Worm (Caenorhabditis elegans): ENCODE results near the gene F59A6.4.

Gene F59A6.4

DNA sequence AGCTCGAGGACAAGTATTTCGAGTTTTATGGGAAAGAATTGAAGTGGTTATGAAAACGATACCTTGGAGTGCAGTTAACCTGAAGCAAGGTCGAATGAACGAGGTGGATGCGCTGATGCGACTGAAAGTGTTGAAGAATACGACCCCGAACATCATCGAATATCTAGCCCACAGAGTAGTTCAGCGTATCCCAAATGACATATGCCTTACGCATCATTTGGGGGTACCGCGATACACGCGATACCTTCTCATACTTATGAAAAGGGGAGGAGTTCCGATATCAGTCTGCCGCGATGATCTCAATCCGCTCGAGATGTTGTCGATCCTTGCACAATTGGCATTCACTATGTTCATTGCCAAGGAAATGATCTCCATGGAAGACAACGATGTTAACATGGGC is 15.1 kb upstream of the F59A6.4 start, which contains the start of gene T27F7.12:
TSS of gene T27F7.12 (plus strand) at position 301 of the 400 bp plus-strand sequence.
- TF ChIP-seq W03F9.2 (tag; optimal IDR thresholded peaks at IDR 0.05), result no peak

DNA sequence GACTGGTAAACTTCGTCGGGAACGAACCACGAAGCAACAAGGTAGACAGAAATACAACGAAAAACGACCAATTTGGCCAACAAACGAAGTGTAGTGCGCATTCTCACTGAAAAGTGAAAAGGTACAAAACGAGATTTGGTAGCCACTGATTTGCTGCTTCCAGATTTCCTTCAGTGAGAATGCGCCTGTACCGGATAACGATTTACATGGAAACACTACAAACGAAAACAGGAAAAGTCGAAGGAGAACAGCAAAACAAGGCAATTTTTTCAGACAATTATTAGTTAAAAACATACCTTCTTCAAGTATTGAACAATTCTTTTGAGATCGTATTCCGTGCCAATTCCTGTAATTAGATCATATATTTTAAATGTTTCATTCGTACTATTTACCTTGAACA is 11.9 kb upstream of the F59A6.4 start, which contains the start of gene pigb-1:
TSS of gene pigb-1 (minus strand) at position 101 of the 400 bp plus-strand sequence.
- no peak for TF ChIP-seq W03F9.2 (tag; optimal IDR thresholded peaks at IDR 0.05)
- TF ChIP-seq him-1 (tag; optimal IDR thresholded peaks at IDR 0.05), result no peak
- TF ChIP-seq dao-5 (tag; optimal IDR thresholded peaks at IDR 0.05), result no peak

DNA sequence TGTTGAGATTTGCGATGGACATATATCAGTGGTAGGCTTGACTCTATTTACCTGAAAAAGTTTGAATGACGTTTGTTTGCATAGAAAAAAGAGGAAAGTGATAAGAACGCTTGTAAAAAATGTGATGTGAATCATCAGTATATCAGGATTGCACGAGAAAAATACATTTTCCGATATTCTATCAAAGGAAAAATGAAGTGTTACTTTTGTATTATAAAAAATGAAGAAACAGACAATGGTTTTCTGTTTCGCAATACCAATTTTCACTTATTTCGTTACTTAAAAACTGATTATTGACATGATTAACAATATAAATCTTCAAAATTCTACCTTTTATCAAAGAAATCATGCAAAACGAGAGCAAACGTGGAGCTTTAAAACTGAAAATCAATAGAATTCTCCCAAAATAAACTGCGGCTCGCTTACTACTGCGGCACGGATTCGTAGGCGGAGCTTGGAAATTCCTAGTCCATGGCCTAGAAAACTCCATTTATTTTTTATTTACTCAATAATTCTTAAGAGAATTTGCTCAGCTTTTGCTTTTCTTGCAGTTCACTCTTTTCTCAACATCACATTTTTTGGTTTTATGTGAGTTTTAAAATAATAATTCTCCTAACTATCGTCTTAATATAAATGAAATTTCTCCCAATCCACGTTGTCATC is 11.2 kb upstream of the F59A6.4 start, which contains the start of the genes eif-1 and vps-24:
TSS of gene eif-1 (minus strand) at position 51 of the 663 bp plus-strand sequence.
TSS of gene vps-24 (plus strand) at position 469 of the 663 bp plus-strand sequence.
- no peak for TF ChIP-seq dao-5 (tag; optimal IDR thresholded peaks at IDR 0.05)
- TF ChIP-seq W03F9.2 (tag; optimal IDR thresholded peaks at IDR 0.05), result peak; percentile 33

DNA sequence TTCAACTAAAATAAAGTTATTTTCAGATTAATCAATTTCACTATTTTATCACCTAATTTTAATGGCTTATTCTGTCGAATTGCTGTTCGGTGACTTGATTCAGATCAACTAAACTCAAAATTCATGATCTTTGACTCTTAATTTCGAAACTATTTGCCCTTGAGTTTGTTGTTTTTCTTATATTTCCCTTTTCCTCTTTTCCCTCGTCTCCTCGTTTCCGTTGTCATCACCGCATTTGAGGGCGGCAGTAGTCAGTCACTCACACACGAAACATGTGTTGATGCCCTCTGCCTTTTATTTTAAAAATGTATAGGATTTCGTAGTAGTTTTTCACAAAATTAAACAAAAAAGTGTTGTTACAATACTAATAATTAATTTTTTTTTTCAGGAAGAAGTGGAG is 9.9 kb upstream of the F59A6.4 start, which contains the start of gene rnh-1.0:
TSS of gene rnh-1.0 (plus strand) at position 389 of the 400 bp plus-strand sequence.
- TF ChIP-seq W03F9.2 (tag; optimal IDR thresholded peaks at IDR 0.05) (no peak), dao-5 (tag; optimal IDR thresholded peaks at IDR 0.05) (no peak), him-1 (tag; optimal IDR thresholded peaks at IDR 0.05) (no peak)

DNA sequence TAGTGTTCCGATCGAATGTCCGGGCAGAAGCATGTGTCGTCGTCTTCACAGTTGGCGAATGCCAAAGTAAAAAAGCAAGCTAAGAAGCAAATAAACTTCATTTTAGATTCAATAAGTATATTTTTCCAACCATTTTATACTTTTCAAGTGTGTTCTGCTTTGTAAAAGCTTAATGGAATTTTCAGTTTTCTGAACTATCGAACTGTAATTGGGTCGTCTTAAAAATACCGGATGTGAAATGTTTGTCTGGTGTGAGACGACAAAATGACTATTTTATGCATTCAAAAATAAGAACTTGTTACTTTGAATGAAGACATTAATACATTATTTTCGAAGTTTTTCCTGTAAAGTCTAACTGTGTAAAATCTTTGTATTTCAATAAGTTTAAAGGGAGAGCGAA is 6.2 kb upstream of the F59A6.4 start, which contains the start of gene F59A6.11:
TSS of gene F59A6.11 (minus strand) at position 101 of the 400 bp plus-strand sequence.
- TF ChIP-seq him-1 (tag; optimal IDR thresholded peaks at IDR 0.05), result no peak
- no peak for TF ChIP-seq dao-5 (tag; optimal IDR thresholded peaks at IDR 0.05)
- TF ChIP-seq W03F9.2 (tag; optimal IDR thresholded peaks at IDR 0.05), result no peak

DNA sequence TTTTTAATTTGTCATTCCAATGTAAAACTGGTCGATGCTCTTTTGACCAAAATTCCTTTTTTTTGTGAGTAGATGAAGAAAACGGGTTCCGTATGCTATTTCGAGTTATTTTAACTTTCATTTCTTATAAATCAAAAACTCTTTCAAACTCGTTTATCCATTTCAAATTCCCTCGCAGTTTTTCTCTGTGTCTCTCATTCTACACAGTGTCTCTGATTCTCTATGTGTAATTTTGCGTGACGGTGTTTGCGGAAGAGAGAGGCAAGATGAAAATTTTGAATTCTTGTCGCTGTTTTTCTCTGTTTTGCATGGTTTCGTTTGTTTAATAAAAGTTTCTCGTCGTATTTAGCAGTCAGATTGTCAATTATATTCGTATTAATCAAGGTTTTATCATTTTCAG is 5.8 kb upstream of the F59A6.4 start, which contains the start of gene citk-2:
TSS of gene citk-2 (plus strand) at position 399 of the 400 bp plus-strand sequence.
- TF ChIP-seq W03F9.2 (tag; optimal IDR thresholded peaks at IDR 0.05) (no peak), him-1 (tag; optimal IDR thresholded peaks at IDR 0.05) (no peak), dao-5 (tag; optimal IDR thresholded peaks at IDR 0.05) (no peak)

DNA sequence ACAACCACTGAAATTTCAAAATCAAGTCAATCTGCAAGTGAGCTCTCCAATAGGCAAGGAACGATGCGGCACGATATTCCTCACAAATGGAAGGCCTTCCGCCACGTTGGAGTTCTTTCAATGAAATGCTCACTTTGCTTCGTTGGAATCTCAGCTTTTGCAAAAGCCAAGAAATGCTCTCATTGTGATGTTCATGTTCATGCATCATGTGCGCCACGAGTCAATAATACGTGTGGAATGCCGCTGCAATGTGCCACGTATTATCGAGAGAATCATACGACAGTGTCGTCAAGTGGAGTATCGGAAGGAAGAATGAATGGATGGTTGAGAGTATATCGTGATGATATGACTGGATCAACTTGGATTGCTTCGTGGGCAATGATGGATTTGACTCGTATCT is 3.0 kb upstream of the F59A6.4 start:
- TF ChIP-seq dao-5 (tag; optimal IDR thresholded peaks at IDR 0.05) (no peak), W03F9.2 (tag; optimal IDR thresholded peaks at IDR 0.05) (no peak), him-1 (tag; optimal IDR thresholded peaks at IDR 0.05) (no peak)

DNA sequence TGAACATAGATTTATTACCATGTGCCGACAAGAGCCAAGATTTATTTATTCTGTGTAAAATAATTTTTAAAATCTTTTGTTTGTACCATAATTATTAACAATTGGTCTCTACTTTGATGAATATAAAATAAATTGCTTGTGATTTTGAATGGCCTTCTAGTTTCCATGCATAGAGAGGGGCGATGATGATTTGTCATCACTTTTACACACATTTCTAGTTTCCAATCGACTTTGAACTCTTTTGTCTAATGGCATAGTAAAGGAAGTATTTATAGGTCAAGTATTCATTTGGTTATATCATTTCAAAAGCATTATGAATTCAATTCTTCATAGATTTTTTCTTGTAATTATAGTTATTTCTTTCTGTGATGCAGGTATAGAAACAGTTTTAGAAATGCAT is 1.2 kb upstream of the F59A6.4 start, which contains the start of gene F59A6.10:
TSS of gene F59A6.10 (plus strand) at position 301 of the 400 bp plus-strand sequence.
- no peak for TF ChIP-seq dao-5 (tag; optimal IDR thresholded peaks at IDR 0.05)
- no peak for TF ChIP-seq W03F9.2 (tag; optimal IDR thresholded peaks at IDR 0.05)
- no peak for TF ChIP-seq him-1 (tag; optimal IDR thresholded peaks at IDR 0.05)

DNA sequence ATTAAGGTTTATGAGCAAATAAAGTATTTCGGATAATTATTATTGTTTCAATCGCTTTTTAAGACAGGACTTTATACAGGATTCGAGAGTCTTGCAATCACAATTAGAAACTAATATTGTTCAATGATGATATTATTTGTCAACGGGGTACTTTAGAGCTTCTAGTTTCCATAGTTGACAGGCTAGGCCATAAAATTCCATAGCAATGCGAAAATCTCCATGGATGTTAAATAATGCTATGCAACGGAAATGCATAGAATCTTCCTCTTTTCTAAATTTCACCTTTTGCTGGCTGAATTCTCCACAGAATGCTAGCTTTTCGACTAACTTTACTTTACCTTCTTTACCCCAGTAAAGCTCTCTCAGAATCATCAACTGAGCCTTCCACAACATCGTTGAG is 3.2 kb downstream of the F59A6.4 start, which contains the start of gene F59A6.3:
TSS of gene F59A6.3 (plus strand) at position 301 of the 400 bp plus-strand sequence.
- no peak for TF ChIP-seq dao-5 (tag; optimal IDR thresholded peaks at IDR 0.05)
- no peak for TF ChIP-seq W03F9.2 (tag; optimal IDR thresholded peaks at IDR 0.05)
- TF ChIP-seq him-1 (tag; optimal IDR thresholded peaks at IDR 0.05), result no peak

DNA sequence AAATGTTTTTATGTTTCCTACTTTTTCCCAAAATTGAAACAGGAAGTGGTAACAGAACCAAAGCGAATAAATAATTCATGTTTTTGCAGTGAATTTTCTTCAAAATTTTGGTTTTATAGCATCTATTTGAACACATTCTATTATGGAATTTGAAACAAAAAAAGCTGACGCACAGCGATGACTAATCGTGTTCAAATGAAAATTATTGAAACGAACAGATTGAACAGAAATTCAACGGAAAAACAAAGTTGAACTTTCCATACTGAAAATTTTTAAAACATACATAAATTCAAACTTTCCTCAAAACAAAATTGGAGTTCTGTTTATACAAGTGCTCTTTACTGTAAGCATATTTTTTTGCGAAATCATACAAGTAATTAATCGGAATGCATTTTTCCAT is 7.1 kb downstream of the F59A6.4 start, which contains the start of gene F59A6.12:
TSS of gene F59A6.12 (minus strand) at position 101 of the 400 bp plus-strand sequence.
- no peak for TF ChIP-seq W03F9.2 (tag; optimal IDR thresholded peaks at IDR 0.05)
- TF ChIP-seq dao-5 (tag; optimal IDR thresholded peaks at IDR 0.05), result no peak
- no peak for TF ChIP-seq him-1 (tag; optimal IDR thresholded peaks at IDR 0.05)

DNA sequence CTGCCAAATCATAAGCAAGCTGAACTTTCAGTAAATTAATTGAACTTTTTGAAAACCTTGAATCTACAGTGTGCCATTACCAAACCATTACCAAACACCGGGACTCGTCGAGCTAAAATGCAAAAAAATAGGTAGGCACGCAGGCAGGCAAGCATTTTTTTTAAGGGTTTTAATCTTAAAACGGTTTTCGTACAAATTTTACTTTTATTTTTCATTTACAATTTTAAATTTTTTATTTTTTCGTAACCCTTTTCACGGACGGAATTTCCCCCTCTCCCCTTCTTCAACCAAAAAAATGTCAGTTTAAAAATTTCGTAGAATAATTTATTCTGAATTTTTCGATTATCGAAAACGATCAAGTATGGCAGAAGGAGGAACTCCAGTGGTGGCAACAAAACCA is 9.5 kb downstream of the F59A6.4 start, which contains the start of gene F59A6.2:
TSS of gene F59A6.2 (plus strand) at position 301 of the 400 bp plus-strand sequence.
- TF ChIP-seq W03F9.2 (tag; optimal IDR thresholded peaks at IDR 0.05), result no peak
- TF ChIP-seq dao-5 (tag; optimal IDR thresholded peaks at IDR 0.05), result no peak
- no peak for TF ChIP-seq him-1 (tag; optimal IDR thresholded peaks at IDR 0.05)

DNA sequence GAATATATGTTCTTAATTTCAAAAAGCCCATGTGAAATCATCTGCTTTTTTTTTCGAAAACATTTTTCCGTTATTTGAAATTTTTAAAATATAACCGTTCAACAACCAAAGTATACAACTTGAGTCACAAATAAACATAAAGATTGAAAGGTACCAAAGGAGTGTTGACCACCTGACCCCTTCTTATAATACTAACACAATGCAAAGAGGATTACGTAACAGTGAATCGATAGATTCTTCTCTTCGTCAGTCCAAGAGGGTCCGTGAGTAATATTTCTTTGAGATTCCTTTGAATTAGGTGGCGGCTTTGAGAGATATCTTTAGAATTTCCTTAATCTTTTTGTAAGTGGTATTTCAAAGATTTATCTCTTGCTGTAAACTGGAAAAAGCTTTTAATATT is 11.3 kb downstream of the F59A6.4 start:
- TF ChIP-seq W03F9.2 (tag; optimal IDR thresholded peaks at IDR 0.05) (no peak), dao-5 (tag; optimal IDR thresholded peaks at IDR 0.05) (no peak), him-1 (tag; optimal IDR thresholded peaks at IDR 0.05) (no peak)

DNA sequence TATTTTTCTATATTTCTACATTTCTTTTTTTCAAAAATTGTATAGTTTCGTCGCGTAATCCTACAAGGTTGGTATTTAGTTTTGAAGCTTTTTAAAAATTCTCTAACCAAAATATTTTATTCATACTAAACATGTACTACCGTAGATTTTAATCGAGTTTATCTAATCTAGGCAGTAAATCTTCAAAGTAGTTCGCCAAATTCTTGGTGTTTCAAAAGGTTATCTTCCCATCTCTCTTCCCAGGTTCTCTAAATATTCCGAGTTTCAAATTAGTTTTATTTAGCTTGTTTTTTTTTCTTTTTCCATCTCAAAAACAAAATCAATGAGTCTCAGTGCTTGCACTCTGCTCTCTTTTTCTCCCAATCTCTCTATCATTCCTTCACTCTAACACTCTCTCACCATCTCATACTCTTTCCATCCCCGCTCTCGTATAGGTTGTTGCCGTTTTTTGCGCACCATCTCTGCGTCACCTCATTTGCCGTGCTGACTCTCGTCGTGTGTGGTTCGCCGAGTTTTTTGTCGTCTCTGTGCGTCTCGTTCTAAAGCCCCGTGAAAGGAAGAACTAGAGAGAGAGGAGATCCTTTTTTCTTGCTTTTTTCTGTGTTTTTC is 12.2 kb downstream of the F59A6.4 start:
- TF ChIP-seq him-1 (tag; optimal IDR thresholded peaks at IDR 0.05), result peak; percentile 12
- TF ChIP-seq dao-5 (tag; optimal IDR thresholded peaks at IDR 0.05), result no peak
- TF ChIP-seq W03F9.2 (tag; optimal IDR thresholded peaks at IDR 0.05), result peak; percentile 45

DNA sequence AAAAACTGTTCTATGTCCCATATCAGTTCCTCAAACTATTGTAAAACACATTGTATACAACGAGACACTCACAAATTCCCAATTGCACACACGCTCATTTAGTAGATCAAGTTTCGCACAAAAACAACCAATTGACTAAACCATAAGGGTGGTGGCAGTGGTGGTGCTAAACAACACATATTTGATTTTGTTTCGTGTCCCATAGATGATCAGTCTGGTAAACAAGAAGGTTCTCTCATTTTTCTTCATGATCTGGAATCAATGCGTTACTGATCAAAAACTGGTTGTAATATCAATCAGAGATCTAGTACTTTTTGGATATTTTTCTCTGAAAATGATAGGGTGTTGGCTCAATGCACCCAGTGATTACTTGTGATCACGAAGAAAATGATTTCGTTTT is 13.7 kb downstream of the F59A6.4 start:
- TF ChIP-seq dao-5 (tag; optimal IDR thresholded peaks at IDR 0.05) (no peak), W03F9.2 (tag; optimal IDR thresholded peaks at IDR 0.05) (no peak), him-1 (tag; optimal IDR thresholded peaks at IDR 0.05) (no peak)
